Worm (Caenorhabditis elegans) whole organism, L1 larva: ENCODE data around the gene srz-97.

Experiments used
- F16B12.6 ChIP-seq: fragments of 150-350 bp; optimal IDR thresholded peaks from 2 replicates; lab custom pipeline; 2014; ENCODE audit warnings: missing biosample characterization, missing genetic modification characterization
- Y116A8C.19 ChIP-seq: sonication (generic microtip); optimal IDR thresholded peaks from 2 replicates; lab custom pipeline; 2016; ENCODE audit warnings: missing compliant biosample characterization, missing genetic modification characterization, borderline replicate concordance
- aha-1 ChIP-seq: fragments of 150-350 bp; optimal IDR thresholded peaks from 2 replicates; lab custom pipeline; 2014; ENCODE audit warnings: missing biosample characterization, missing genetic modification characterization
- blmp-1 ChIP-seq: fragments of 150-350 bp; optimal IDR thresholded peaks from 2 replicates; lab custom pipeline; 2014; ENCODE audit warnings: missing biosample characterization, missing genetic modification characterization
- ceh-8 ChIP-seq: fragments of 200-800 bp; sonication (Bioruptor generic); optimal IDR thresholded peaks from 2 replicates; lab custom pipeline; 2018; ENCODE audit warnings: mild to moderate bottlenecking, missing genetic modification characterization, moderate library complexity, missing compliant biosample characterization
- ceh-82 ChIP-seq, 3 experiments: fragments of 150-350 bp in 1 of 3; sonication (generic microtip) in 2 of 3; optimal IDR thresholded peaks; 2 replicates each; lab custom pipeline; 2014 to 2017; ENCODE audit warnings: missing biosample characterization in 3 of 3, missing genetic modification characterization in 3 of 3
- ceh-88 ChIP-seq: fragments of 200-800 bp; sonication (Bioruptor generic); IDR thresholded peaks from 2 replicates; pipeline ENCODE4 v1.3.6; 2022; ENCODE audit warnings: missing genetic modification characterization, missing compliant biosample characterization
- ceh-90 ChIP-seq: sonication (generic microtip); optimal IDR thresholded peaks from 2 replicates; lab custom pipeline; 2016; ENCODE audit warnings: missing genetic modification characterization, missing compliant biosample characterization
- efl-1 ChIP-seq, 4 experiments: fragments of 150-350 bp; optimal IDR thresholded peaks in 3 of 4; peaks in 1 of 4; 1 replicate in 1 of 4; 2 replicates in 3 of 4; lab custom pipeline; 2014; ENCODE audit warnings: missing biosample characterization in 2 of 4, missing genetic modification characterization in 2 of 4, missing genetic modification reagents in 2 of 4
- efl-3 ChIP-seq: fragments of 200-800 bp; sonication (Bioruptor generic); optimal IDR thresholded peaks from 2 replicates; lab custom pipeline; 2018; ENCODE audit warnings: mild to moderate bottlenecking, missing genetic modification characterization, missing compliant biosample characterization
- egl-13 ChIP-seq: sonication (generic microtip); optimal IDR thresholded peaks from 2 replicates; lab custom pipeline; 2016; ENCODE audit warnings: missing genotype, missing genetic modification reagents, missing genetic modification characterization, missing compliant biosample characterization
- egl-27 ChIP-seq, 2 experiments: fragments of 150-350 bp in 1 of 2; sonication (generic microtip); optimal IDR thresholded peaks; 3 replicates each; lab custom pipeline; 2017 to 2018; ENCODE audit warnings: missing biosample characterization in 2 of 2, missing genetic modification characterization in 2 of 2, missing genetic modification reagents in 2 of 2
- elt-3 ChIP-seq, 6 experiments: fragments of 150-350 bp in 1 of 6; sonication (generic microtip); optimal IDR thresholded peaks; 2 replicates each; lab custom pipeline; 2017 to 2018; ENCODE audit warnings: missing biosample characterization in 6 of 6, missing genetic modification characterization in 6 of 6, inconsistent platforms in 1 of 6
- ets-5 ChIP-seq: fragments of 200-800 bp; sonication (Bioruptor generic); IDR thresholded peaks from 2 replicates; pipeline ENCODE4 v1.3.6; 2022; ENCODE audit warnings: missing genetic modification characterization, missing compliant biosample characterization
- fkh-8 ChIP-seq: sonication (generic microtip); optimal IDR thresholded peaks from 2 replicates; lab custom pipeline; 2016; ENCODE audit warnings: mild to moderate bottlenecking, missing genetic modification characterization, missing compliant biosample characterization
- grh-1 ChIP-seq: fragments of 200-800 bp; sonication (Bioruptor generic); IDR thresholded peaks from 2 replicates; pipeline ENCODE4 v1.3.6; 2022; ENCODE audit warnings: missing genetic modification reagents, missing genetic modification characterization, missing compliant biosample characterization
- isw-1 ChIP-seq: fragments of 200-800 bp; sonication (Bioruptor generic); IDR thresholded peaks from 2 replicates; pipeline ENCODE4 v1.3.6; 2022; ENCODE audit warnings: missing genetic modification characterization, missing compliant biosample characterization
- lin-14 ChIP-seq: fragments of 200-800 bp; sonication (Bioruptor generic); optimal IDR thresholded peaks from 2 replicates; lab custom pipeline; 2018; ENCODE audit warnings: mild to moderate bottlenecking, missing genetic modification characterization, moderate library complexity, missing compliant biosample characterization
- lin-35 ChIP-seq, 2 experiments: fragments of 150-350 bp; optimal IDR thresholded peaks; 2 replicates each; lab custom pipeline; 2014; ENCODE audit warnings: missing biosample characterization in 2 of 2, missing genetic modification characterization in 2 of 2, missing genetic modification reagents in 2 of 2
- lsy-2 ChIP-seq, 2 experiments: fragments of 150-350 bp; optimal IDR thresholded peaks; 2 replicates each; lab custom pipeline; 2014; ENCODE audit warnings: missing biosample characterization in 2 of 2, missing genetic modification characterization in 2 of 2
- mab-9 ChIP-seq: fragments of 200-800 bp; sonication (Bioruptor generic); IDR thresholded peaks from 2 replicates; pipeline ENCODE4 v1.3.6; 2022; ENCODE audit warnings: missing genetic modification reagents, missing genetic modification characterization, missing compliant biosample characterization
- mdl-1 ChIP-seq, 2 experiments: fragments of 150-350 bp; optimal IDR thresholded peaks; 2 replicates each; lab custom pipeline; 2014 to 2017; ENCODE audit warnings: missing biosample characterization in 2 of 2, missing genetic modification characterization in 2 of 2, inconsistent platforms in 1 of 2
- mep-1 ChIP-seq: fragments of 150-350 bp; optimal IDR thresholded peaks from 2 replicates; lab custom pipeline; 2014; ENCODE audit warnings: missing biosample characterization, missing genetic modification characterization
- nhr-19 ChIP-seq: fragments of 200-800 bp; sonication (Bioruptor generic); conservative IDR thresholded peaks from 2 replicates; pipeline ENCODE4 v1.3.6; 2022; ENCODE audit warnings: missing genetic modification characterization, missing compliant biosample characterization
- nhr-20 ChIP-seq: sonication (generic microtip); optimal IDR thresholded peaks from 2 replicates; lab custom pipeline; 2016; ENCODE audit warnings: mild to moderate bottlenecking, missing genetic modification characterization, missing compliant biosample characterization
- nhr-237 ChIP-seq: fragments of 150-350 bp; optimal IDR thresholded peaks from 2 replicates; lab custom pipeline; 2014; ENCODE audit warnings: missing biosample characterization, missing genetic modification characterization
- nhr-28 ChIP-seq: fragments of 150-350 bp; optimal IDR thresholded peaks from 2 replicates; lab custom pipeline; 2014; ENCODE audit warnings: missing biosample characterization, missing genetic modification characterization
- nhr-47 ChIP-seq: sonication (generic microtip); optimal IDR thresholded peaks from 2 replicates; lab custom pipeline; 2016; ENCODE audit warnings: mild to moderate bottlenecking, missing genetic modification characterization, moderate library complexity, missing compliant biosample characterization
- nhr-71 ChIP-seq: sonication (generic microtip); optimal IDR thresholded peaks from 2 replicates; lab custom pipeline; 2016; ENCODE audit warnings: mild to moderate bottlenecking, missing genetic modification characterization, moderate library complexity, missing compliant biosample characterization
- nhr-76 ChIP-seq: sonication (generic microtip); optimal IDR thresholded peaks from 2 replicates; lab custom pipeline; 2017; ENCODE audit warnings: missing biosample characterization, missing genetic modification characterization
- nhr-84 ChIP-seq: sonication (generic microtip); optimal IDR thresholded peaks from 2 replicates; lab custom pipeline; 2017; ENCODE audit warnings: missing biosample characterization, missing genetic modification characterization
- nhr-85 ChIP-seq: sonication (generic microtip); peaks from one replicate; lab custom pipeline; 2016; ENCODE audit warnings: missing genetic modification characterization, inconsistent platforms, missing compliant biosample characterization
- pag-3 ChIP-seq: sonication (generic microtip); optimal IDR thresholded peaks from 2 replicates; lab custom pipeline; 2017; ENCODE audit warnings: missing genetic modification characterization, mild to moderate bottlenecking, missing compliant biosample characterization, antibody characterized with exemption, borderline replicate concordance; ENCODE audit not compliant: insufficient read depth
- pqm-1 ChIP-seq: sonication (generic microtip); optimal IDR thresholded peaks from 3 replicates; lab custom pipeline; 2017; ENCODE audit warnings: missing biosample characterization, missing genetic modification characterization
- rnt-1 ChIP-seq: sonication (generic microtip); optimal IDR thresholded peaks from 2 replicates; lab custom pipeline; 2016; ENCODE audit warnings: mild to moderate bottlenecking, missing genetic modification characterization, moderate library complexity, missing compliant biosample characterization
- skn-1 ChIP-seq: fragments of 150-350 bp; optimal IDR thresholded peaks from 2 replicates; lab custom pipeline; 2014; ENCODE audit warnings: missing biosample characterization, missing genetic modification characterization
- snu-23 ChIP-seq: sonication (generic microtip); optimal IDR thresholded peaks from 2 replicates; lab custom pipeline; 2016; ENCODE audit warnings: missing genetic modification characterization, missing compliant biosample characterization
- sox-4 ChIP-seq: sonication (generic microtip); optimal IDR thresholded peaks from 2 replicates; lab custom pipeline; 2016; ENCODE audit warnings: missing genetic modification characterization, missing compliant biosample characterization
- sup-37 ChIP-seq: fragments of 200-800 bp; sonication (Bioruptor generic); optimal IDR thresholded peaks from 2 replicates; lab custom pipeline; 2018; ENCODE audit warnings: mild to moderate bottlenecking, missing genetic modification characterization, missing compliant biosample characterization
- swsn-7 ChIP-seq: sonication (generic microtip); optimal IDR thresholded peaks from 2 replicates; lab custom pipeline; 2016; ENCODE audit warnings: missing genetic modification characterization, missing compliant biosample characterization
- tbx-2 ChIP-seq: sonication (generic microtip); optimal IDR thresholded peaks from 2 replicates; lab custom pipeline; 2016; ENCODE audit warnings: missing genetic modification characterization, missing compliant biosample characterization
- unc-130 ChIP-seq: fragments of 150-350 bp; optimal IDR thresholded peaks from 2 replicates; lab custom pipeline; 2017; ENCODE audit warnings: missing biosample characterization, missing genetic modification characterization, inconsistent platforms
- unc-30 ChIP-seq: sonication (generic microtip); optimal IDR thresholded peaks from 2 replicates; lab custom pipeline; 2017; ENCODE audit warnings: missing biosample characterization, missing genetic modification characterization
- unc-62 ChIP-seq: fragments of 150-350 bp; optimal IDR thresholded peaks from 2 replicates; lab custom pipeline; 2014; ENCODE audit warnings: missing biosample characterization, missing genetic modification reagents, missing genetic modification characterization
- vab-15 ChIP-seq: sonication (generic microtip); optimal IDR thresholded peaks from 2 replicates; lab custom pipeline; 2017; ENCODE audit warnings: missing genotype, mild to moderate bottlenecking, missing genetic modification characterization, missing compliant biosample characterization
- xbp-1 ChIP-seq: sonication (generic microtip); optimal IDR thresholded peaks from 2 replicates; lab custom pipeline; 2016; ENCODE audit warnings: missing genetic modification characterization, missing compliant biosample characterization

The srz-97 gene

ce11 chrV:14510746-14511145, 42.7 kb upstream of the srz-97 start, which contains the start of gene R02D5.9:
TSS of gene R02D5.9 (minus strand) at chrV:14511123.
- TF ChIP-seq pag-3 (tag; lab: Kevin White, UChicago) (peak; percentile 6), unc-130 (tag; lab: Kevin White, UChicago) (peak; percentile 6), elt-3 (tag; optimal IDR thresholded peaks at IDR 0.05; lab: Kevin White, UChicago) (peak in 4 of 6 experiments; percentile 12 to 87 (median 22)), ceh-88 (GFP tag; lab: Robert Waterston, UW) (no peak), sox-4 (tag; lab: Kevin White, UChicago) (no peak), nhr-85 (tag; lab: Kevin White, UChicago) (peak; percentile 91), nhr-19 (GFP tag; lab: Robert Waterston, UW) (no peak), unc-62 (GFP tag; lab: Kevin White, UChicago) (no peak), grh-1 (GFP tag; lab: Robert Waterston, UW) (no peak), rnt-1 (tag; lab: Kevin White, UChicago) (no peak), lin-14 (GFP tag; lab: Kevin White, UChicago) (peak; percentile 87), lin-35 (GFP tag; optimal IDR thresholded peaks at IDR 0.05; lab: Kevin White, UChicago) (peak in 1 of 2 experiments; percentile 70), lsy-2 (tag; optimal IDR thresholded peaks at IDR 0.05; lab: Kevin White, UChicago) (peak in 1 of 2 experiments; percentile 43), ceh-8 (GFP tag; lab: Kevin White, UChicago) (no peak), fkh-8 (tag; lab: Kevin White, UChicago) (no peak), ceh-82 (tag; optimal IDR thresholded peaks at IDR 0.05; lab: Kevin White, UChicago) (no peak), skn-1 (tag; lab: Kevin White, UChicago) (peak; percentile 14), nhr-71 (peak; percentile 25), snu-23 (GFP tag; lab: Kevin White, UChicago) (peak; percentile 51), Y116A8C.19 (no peak), efl-1 (optimal IDR thresholded peaks at IDR 0.05; lab: Kevin White, UChicago) (peak; percentile 4 to 9), efl-1 (GFP tag; optimal IDR thresholded peaks at IDR 0.05 in 1 of 2; lab: Kevin White, UChicago) (peak in 1 of 2 experiments; percentile 4), tbx-2 (tag; lab: Kevin White, UChicago) (peak; percentile 42), nhr-237 (tag; lab: Kevin White, UChicago) (no peak), ets-5 (GFP tag; lab: Robert Waterston, UW) (no peak), ceh-90 (tag; lab: Kevin White, UChicago) (no peak), nhr-84 (no peak), swsn-7 (tag; lab: Kevin White, UChicago) (no peak), sup-37 (GFP tag; lab: Kevin White, UChicago) (no peak), mdl-1 (tag; optimal IDR thresholded peaks at IDR 0.05; lab: Kevin White, UChicago) (peak in 1 of 2 experiments; percentile 94), nhr-20 (tag; lab: Kevin White, UChicago) (peak; percentile 50), nhr-28 (tag; lab: Kevin White, UChicago) (no peak), blmp-1 (peak; percentile 99), mep-1 (tag; lab: Kevin White, UChicago) (peak; percentile 42), F16B12.6 (tag; lab: Kevin White, UChicago) (no peak), aha-1 (tag; lab: Kevin White, UChicago) (no peak)

ce11 chrV:14508556-14508955, 40.5 kb upstream of the srz-97 start:
- TF ChIP-seq mab-9 (no peak), ets-5 (GFP tag; lab: Robert Waterston, UW) (no peak), xbp-1 (tag; lab: Kevin White, UChicago) (no peak), vab-15 (tag; lab: Kevin White, UChicago) (no peak), isw-1 (GFP tag; lab: Robert Waterston, UW) (no peak), nhr-76 (tag; lab: Kevin White, UChicago) (no peak), unc-30 (tag; lab: Kevin White, UChicago) (no peak), egl-13 (tag; lab: Kevin White, UChicago) (no peak), nhr-47 (tag; lab: Kevin White, UChicago) (no peak), efl-3 (GFP tag; lab: Kevin White, UChicago) (no peak), nhr-28 (tag; lab: Kevin White, UChicago) (no peak), egl-27 (tag; optimal IDR thresholded peaks at IDR 0.05; lab: Kevin White, UChicago) (no peak), swsn-7 (tag; lab: Kevin White, UChicago) (no peak), lin-14 (GFP tag; lab: Kevin White, UChicago) (no peak), pqm-1 (tag; lab: Kevin White, UChicago) (no peak)
- TF ChIP-seq, all 84 proteins: peak for 0
